Worm (Caenorhabditis elegans) whole organism, late embryonic: ENCODE results near the gene srw-1.
A peak's percentile ranks its signal among the peaks of the same experiment; 100 is the strongest.

Experiments
- C08G9.2 ChIP-seq: sonication (generic microtip); optimal IDR thresholded peaks from 2 replicates; lab custom pipeline; 2016; ENCODE audit warnings: mild to moderate bottlenecking, missing genetic modification characterization, moderate library complexity, missing compliant biosample characterization
- C38D4.7 ChIP-seq: fragments of 200-800 bp; sonication (Bioruptor generic); optimal IDR thresholded peaks from 2 replicates; lab custom pipeline; 2018; ENCODE audit warnings: mild to moderate bottlenecking, missing genetic modification characterization, moderate library complexity, missing compliant biosample characterization
- F13H6.1 ChIP-seq: sonication (generic microtip); optimal IDR thresholded peaks from 2 replicates; lab custom pipeline; 2016; ENCODE audit warnings: missing genetic modification characterization, missing compliant biosample characterization
- K02D7.2 ChIP-seq: sonication (generic microtip); optimal IDR thresholded peaks from 2 replicates; lab custom pipeline; 2017; ENCODE audit warnings: mild to moderate bottlenecking, missing genetic modification characterization, missing compliant biosample characterization
- K09A11.1 ChIP-seq: sonication (generic microtip); optimal IDR thresholded peaks from 2 replicates; lab custom pipeline; 2017; ENCODE audit warnings: antibody characterized with exemption, mild to moderate bottlenecking, missing genetic modification characterization, missing compliant biosample characterization; ENCODE audit not compliant: insufficient read depth
- ahr-1 ChIP-seq: sonication (generic microtip); optimal IDR thresholded peaks from 2 replicates; lab custom pipeline; 2016; ENCODE audit warnings: missing genetic modification characterization, missing compliant biosample characterization
- ama-1 ChIP-seq: fragments of 150-350 bp; optimal IDR thresholded peaks from 2 replicates; lab custom pipeline; 2014
- ceh-14 ChIP-seq: sonication (generic microtip); optimal IDR thresholded peaks from 2 replicates; lab custom pipeline; 2016; ENCODE audit warnings: missing genotype, missing genetic modification characterization, missing compliant biosample characterization
- ceh-19 ChIP-seq: fragments of 200-800 bp; sonication (Bioruptor generic); optimal IDR thresholded peaks from 2 replicates; lab custom pipeline; 2018; ENCODE audit warnings: mild to moderate bottlenecking, missing genetic modification characterization, missing compliant biosample characterization
- ceh-24 ChIP-seq: sonication (generic microtip); optimal IDR thresholded peaks from 2 replicates; lab custom pipeline; 2016; ENCODE audit warnings: mild to moderate bottlenecking, missing genetic modification characterization, missing compliant biosample characterization
- ceh-31 ChIP-seq: sonication (generic microtip); optimal IDR thresholded peaks from 2 replicates; lab custom pipeline; 2016; ENCODE audit warnings: missing genetic modification characterization, missing compliant biosample characterization
- che-1 ChIP-seq: sonication (generic microtip); optimal IDR thresholded peaks from 2 replicates; lab custom pipeline; 2016; ENCODE audit warnings: mild to moderate bottlenecking, missing genetic modification characterization, missing compliant biosample characterization
- dmd-4 ChIP-seq: sonication (generic microtip); optimal IDR thresholded peaks from 2 replicates; lab custom pipeline; 2016; ENCODE audit warnings: borderline replicate concordance, missing genetic modification characterization, missing compliant biosample characterization
- dve-1 ChIP-seq: sonication (generic microtip); optimal IDR thresholded peaks from 2 replicates; lab custom pipeline; 2017; ENCODE audit warnings: antibody characterized with exemption, mild to moderate bottlenecking, missing genetic modification characterization, missing compliant biosample characterization
- elt-2 ChIP-seq: sonication (generic microtip); optimal IDR thresholded peaks from 2 replicates; lab custom pipeline; 2016; ENCODE audit warnings: missing genetic modification reagents, missing genetic modification characterization, missing compliant biosample characterization
- elt-4 ChIP-seq: sonication (generic microtip); optimal IDR thresholded peaks from 2 replicates; lab custom pipeline; 2016; ENCODE audit warnings: missing genetic modification characterization, missing compliant biosample characterization
- ets-4 ChIP-seq: sonication (generic microtip); optimal IDR thresholded peaks from 2 replicates; lab custom pipeline; 2016; ENCODE audit warnings: missing genetic modification characterization, missing compliant biosample characterization
- fax-1 ChIP-seq: sonication (generic microtip); optimal IDR thresholded peaks from 2 replicates; lab custom pipeline; 2016; ENCODE audit warnings: missing genotype, missing genetic modification characterization, missing compliant biosample characterization
- fkh-10 ChIP-seq: fragments of 150-350 bp; optimal IDR thresholded peaks from 2 replicates; lab custom pipeline; 2014; ENCODE audit warnings: missing biosample characterization, missing genetic modification reagents, missing genetic modification characterization
- fkh-6 ChIP-seq: sonication (generic microtip); optimal IDR thresholded peaks from 2 replicates; lab custom pipeline; 2016; ENCODE audit warnings: missing genetic modification characterization, missing compliant biosample characterization
- gmeb-2 ChIP-seq: sonication (generic microtip); optimal IDR thresholded peaks from 2 replicates; lab custom pipeline; 2016; ENCODE audit warnings: missing genetic modification characterization, inconsistent platforms, missing compliant biosample characterization
- hlh-15 ChIP-seq: sonication (generic microtip); optimal IDR thresholded peaks from 2 replicates; lab custom pipeline; 2016; ENCODE audit warnings: missing genetic modification characterization, missing compliant biosample characterization
- hlh-30 ChIP-seq: sonication (generic microtip); optimal IDR thresholded peaks from 2 replicates; lab custom pipeline; 2017; ENCODE audit warnings: antibody characterized with exemption, missing genetic modification characterization, missing compliant biosample characterization; ENCODE audit not compliant: insufficient read depth
- lim-6 ChIP-seq: sonication (generic microtip); optimal IDR thresholded peaks from 2 replicates; lab custom pipeline; 2016; ENCODE audit warnings: missing genetic modification characterization, missing compliant biosample characterization
- lin-11 ChIP-seq: fragments of 200-800 bp; sonication (Bioruptor generic); optimal IDR thresholded peaks from 2 replicates; lab custom pipeline; 2018; ENCODE audit warnings: mild to moderate bottlenecking, missing genetic modification characterization, missing compliant biosample characterization
- madf-2 ChIP-seq: sonication (generic microtip); optimal IDR thresholded peaks from 2 replicates; lab custom pipeline; 2017; ENCODE audit warnings: missing genetic modification characterization, missing compliant biosample characterization
- mec-3 ChIP-seq: sonication (generic microtip); optimal IDR thresholded peaks from 2 replicates; lab custom pipeline; 2016; ENCODE audit warnings: borderline replicate concordance, missing genetic modification characterization, missing compliant biosample characterization
- nfya-1 ChIP-seq: sonication (generic microtip); optimal IDR thresholded peaks from 2 replicates; lab custom pipeline; 2017; ENCODE audit warnings: missing genetic modification characterization, mild to moderate bottlenecking, missing compliant biosample characterization, antibody characterized with exemption, moderate library complexity
- odd-2 ChIP-seq: sonication (generic microtip); optimal IDR thresholded peaks from 2 replicates; lab custom pipeline; 2017; ENCODE audit warnings: antibody characterized with exemption, mild to moderate bottlenecking, missing genetic modification characterization, missing compliant biosample characterization
- pax-1 ChIP-seq: fragments of 150-350 bp; optimal IDR thresholded peaks from 2 replicates; lab custom pipeline; 2014; ENCODE audit warnings: missing biosample characterization, missing genetic modification characterization
- pros-1 ChIP-seq: fragments of 150-350 bp; optimal IDR thresholded peaks from 2 replicates; lab custom pipeline; 2014; ENCODE audit warnings: missing biosample characterization, missing genetic modification reagents, missing genetic modification characterization
- ref-2 ChIP-seq: sonication (generic microtip); optimal IDR thresholded peaks from 2 replicates; lab custom pipeline; 2016; ENCODE audit warnings: missing genetic modification characterization, missing compliant biosample characterization
- sdc-2 ChIP-seq: sonication (generic microtip); optimal IDR thresholded peaks from 2 replicates; lab custom pipeline; 2016; ENCODE audit warnings: missing genotype, missing genetic modification characterization, missing compliant biosample characterization
- sox-2 ChIP-seq: fragments of 200-800 bp; sonication (Bioruptor generic); IDR thresholded peaks from 2 replicates; pipeline ENCODE4 v1.3.6; 2022; ENCODE audit warnings: missing genetic modification reagents, missing genetic modification characterization, missing compliant biosample characterization
- tbx-2 ChIP-seq: sonication (generic microtip); optimal IDR thresholded peaks from 2 replicates; lab custom pipeline; 2016; ENCODE audit warnings: missing genetic modification characterization, missing compliant biosample characterization
- ttx-3 ChIP-seq: sonication (generic microtip); optimal IDR thresholded peaks from 2 replicates; lab custom pipeline; 2016; ENCODE audit warnings: missing genetic modification reagents, missing genetic modification characterization, missing compliant biosample characterization
- unc-3 ChIP-seq, 2 experiments: fragments of 200-800 bp in 1 of 2; sonication (Bioruptor generic) in 1 of 2; sonication (generic microtip) in 1 of 2; conservative IDR thresholded peaks in 1 of 2; optimal IDR thresholded peaks in 1 of 2; 2 replicates each; pipeline versions ENCODE4 v1.3.6 to Lab custom; 2016 to 2022; ENCODE audit warnings: missing compliant biosample characterization in 2 of 2, missing genetic modification characterization in 2 of 2, missing genetic modification reagents in 1 of 2
- unc-42 ChIP-seq: sonication (generic microtip); optimal IDR thresholded peaks from 2 replicates; lab custom pipeline; 2016; ENCODE audit warnings: missing genotype, missing genetic modification characterization, missing compliant biosample characterization
- unc-55 ChIP-seq: sonication (generic microtip); optimal IDR thresholded peaks from 2 replicates; lab custom pipeline; 2017; ENCODE audit warnings: missing biosample characterization, missing genetic modification reagents, missing genetic modification characterization
- zip-5 ChIP-seq: sonication (generic microtip); optimal IDR thresholded peaks from 2 replicates; lab custom pipeline; 2016; ENCODE audit warnings: missing genetic modification characterization, missing compliant biosample characterization
- ztf-16 ChIP-seq: sonication (generic microtip); optimal IDR thresholded peaks from 2 replicates; lab custom pipeline; 2017; ENCODE audit warnings: missing genetic modification characterization, missing compliant biosample characterization

srw-1 gene

ce11 chrV:15190903-15191302, 7.2 kb upstream of the srw-1 start, which contains the start of gene Y75B12B.11 (continued):
- TF ChIP-seq sox-2 (GFP tag; lab: Robert Waterston, UW) (peak; percentile 62; the same call in 1 of the 2 replicates), gmeb-2 (tag; lab: Kevin White, UChicago) (peak; percentile 80), hlh-15 (tag; lab: Kevin White, UChicago) (peak; percentile 80), C38D4.7 (peak; percentile 86), ceh-31 (tag; lab: Kevin White, UChicago) (peak; percentile 75), dve-1 (peak; percentile 87), elt-2 (peak; percentile 93), unc-55 (GFP tag; lab: Kevin White, UChicago) (peak; percentile 8), C08G9.2 (tag; lab: Kevin White, UChicago) (peak; percentile 82), sdc-2 (tag; lab: Kevin White, UChicago) (peak; percentile 84), ceh-14 (tag; lab: Kevin White, UChicago) (peak; percentile 93), pax-1 (tag; lab: Kevin White, UChicago) (no peak), unc-42 (tag; lab: Kevin White, UChicago) (no peak), K02D7.2 (tag; lab: Kevin White, UChicago) (peak; percentile 85), ets-4 (tag; lab: Kevin White, UChicago) (peak; percentile 69), ceh-24 (tag; lab: Kevin White, UChicago) (peak; percentile 84), ahr-1 (tag; lab: Kevin White, UChicago) (peak; percentile 71), F13H6.1 (tag; lab: Kevin White, UChicago) (peak; percentile 81), dmd-4 (tag; lab: Kevin White, UChicago) (peak; percentile 86), fkh-10 (GFP tag; lab: Kevin White, UChicago) (no peak), ttx-3 (tag; lab: Kevin White, UChicago) (peak; percentile 87), zip-5 (tag; lab: Kevin White, UChicago) (peak; percentile 50), mec-3 (tag; lab: Kevin White, UChicago) (peak; percentile 26), ceh-19 (peak; percentile 93), unc-3 (GFP tag; conservative IDR thresholded peaks at IDR 0.05; lab: Robert Waterston, UW) (peak; percentile 54; the same call in 1 of the 2 replicates), unc-3 (tag; optimal IDR thresholded peaks at IDR 0.05; lab: Kevin White, UChicago) (peak; percentile 71)

DNA sequence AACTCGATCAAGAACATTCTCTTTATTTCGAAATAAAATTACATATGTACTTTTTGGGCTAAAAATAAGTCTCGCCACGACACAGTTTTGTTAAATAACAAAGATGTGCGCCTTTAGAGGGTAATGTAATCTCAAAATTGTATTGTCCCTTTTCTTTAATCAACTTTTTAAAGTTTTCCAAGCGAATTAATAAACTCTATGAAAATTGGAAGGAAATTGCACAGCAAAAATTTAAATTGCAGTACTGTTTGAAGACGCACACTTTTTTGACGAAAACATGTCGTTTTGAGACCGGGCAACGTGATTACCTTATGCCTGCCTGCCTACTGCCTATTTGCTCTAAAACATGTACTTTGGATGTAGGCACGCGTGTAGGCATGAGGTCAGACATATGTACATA, 6.1 kb upstream of the srw-1 start:
- no peak for TF ChIP-seq fkh-6 (tag; lab: Kevin White, UChicago)
- TF ChIP-seq sdc-2 (tag; lab: Kevin White, UChicago) = no peak
- TF ChIP-seq ceh-14 (tag; lab: Kevin White, UChicago) = no peak
- TF ChIP-seq odd-2 (tag; lab: Kevin White, UChicago) = no peak
- TF ChIP-seq tbx-2 (tag; lab: Kevin White, UChicago) = no peak
- TF ChIP-seq lin-11 (tag; lab: Kevin White, UChicago) = no peak
- no peak for TF ChIP-seq ahr-1 (tag; lab: Kevin White, UChicago)
- no peak for TF ChIP-seq hlh-15 (tag; lab: Kevin White, UChicago)
- TF ChIP-seq K09A11.1 (tag; lab: Kevin White, UChicago) = no peak
- no peak for TF ChIP-seq ttx-3 (tag; lab: Kevin White, UChicago)
- no peak for TF ChIP-seq che-1 (tag; lab: Kevin White, UChicago)
- TF ChIP-seq gmeb-2 (tag; lab: Kevin White, UChicago) = no peak

ce11 chrV:15192377-15192776, 5.7 kb upstream of the srw-1 start, which contains the start of gene plc-2:
Gene plc-2 (plus strand): TSS chrV:15192572.
- TF ChIP-seq ztf-16 (no peak), dve-1 (no peak), nfya-1 (tag; lab: Kevin White, UChicago) (no peak), pros-1 (tag; lab: Kevin White, UChicago) (no peak), elt-4 (no peak), zip-5 (tag; lab: Kevin White, UChicago) (no peak), ref-2 (tag; lab: Kevin White, UChicago) (no peak), madf-2 (no peak), fax-1 (tag; lab: Kevin White, UChicago) (no peak), lim-6 (tag; lab: Kevin White, UChicago) (no peak), ama-1 (lab: Kevin White, UChicago) (no peak), sdc-2 (tag; lab: Kevin White, UChicago) (no peak), hlh-30 (tag; lab: Kevin White, UChicago) (no peak), fkh-6 (tag; lab: Kevin White, UChicago) (no peak)
